Fruit fly (Drosophila melanogaster): Measurements from ENCODE around the gene Rab5.

The Rab5 gene

DNA sequence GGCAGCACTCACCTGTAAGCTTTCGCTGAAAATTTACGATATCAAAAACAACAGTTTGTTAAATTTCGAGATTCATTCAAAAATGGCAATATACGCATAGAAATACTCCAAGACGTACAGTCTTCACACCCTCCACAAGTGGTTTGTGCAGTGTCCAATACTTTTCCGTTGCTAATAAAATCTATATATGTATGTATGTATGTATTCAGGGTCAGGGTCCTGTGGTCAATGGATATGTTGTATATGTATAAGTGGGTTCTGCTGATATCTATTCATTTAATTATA lies 11.3 kb upstream of the Rab5 start:
- TF ChIP-seq EcR (GFP tag; optimal IDR thresholded peaks at IDR 0.05) (no peak), psq (optimal IDR thresholded peaks at IDR 0.05) (no peak), Dll (optimal IDR thresholded peaks at IDR 0.05) (no peak), CG8478 (optimal IDR thresholded peaks at IDR 0.05) (no peak), pan (optimal IDR thresholded peaks at IDR 0.05) (no peak), usp (GFP tag; optimal IDR thresholded peaks at IDR 0.05) (no peak)

DNA sequence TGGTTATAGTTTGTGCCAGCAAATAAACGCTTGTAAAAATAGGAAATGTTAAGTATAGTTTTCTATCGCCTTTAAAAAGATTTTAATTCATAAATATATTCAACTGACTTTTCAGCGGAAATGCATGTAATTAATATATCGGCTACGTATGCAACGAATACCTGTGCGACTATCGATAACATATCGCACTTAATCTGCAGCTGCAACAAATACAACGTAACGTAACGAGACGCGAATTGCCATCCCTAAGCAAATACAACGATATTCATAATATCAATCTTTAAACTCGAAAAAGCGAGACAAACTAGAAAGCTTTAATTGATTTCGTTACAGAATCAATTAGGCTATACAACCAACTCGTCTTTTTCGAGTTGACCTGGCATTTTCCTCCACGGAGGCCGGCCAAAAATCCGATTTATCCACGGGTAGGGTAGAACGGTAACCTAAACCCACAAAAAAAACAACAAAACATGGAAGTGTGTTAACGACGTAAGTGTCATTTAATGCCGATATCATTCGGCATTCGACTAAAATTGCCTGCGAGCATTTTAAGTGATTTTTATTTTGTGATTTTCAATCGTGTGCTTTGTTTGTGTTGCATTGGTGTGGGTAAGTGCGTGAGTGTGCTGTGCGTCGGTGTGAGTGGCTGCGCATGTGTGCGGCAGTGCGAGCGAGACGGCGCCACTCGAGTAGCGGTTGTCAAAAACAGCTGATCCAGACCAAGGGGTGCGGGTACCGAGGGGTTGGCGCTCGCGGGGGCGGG lies 10.8 kb upstream of the Rab5 start, which contains the start of gene Atxn7:
TSS of gene Atxn7 (plus strand) at position 187 of the 763 bp plus-strand sequence.
- TF ChIP-seq psq (optimal IDR thresholded peaks at IDR 0.05) (no peak), CG8478 (optimal IDR thresholded peaks at IDR 0.05) (peak; percentile 60)

DNA sequence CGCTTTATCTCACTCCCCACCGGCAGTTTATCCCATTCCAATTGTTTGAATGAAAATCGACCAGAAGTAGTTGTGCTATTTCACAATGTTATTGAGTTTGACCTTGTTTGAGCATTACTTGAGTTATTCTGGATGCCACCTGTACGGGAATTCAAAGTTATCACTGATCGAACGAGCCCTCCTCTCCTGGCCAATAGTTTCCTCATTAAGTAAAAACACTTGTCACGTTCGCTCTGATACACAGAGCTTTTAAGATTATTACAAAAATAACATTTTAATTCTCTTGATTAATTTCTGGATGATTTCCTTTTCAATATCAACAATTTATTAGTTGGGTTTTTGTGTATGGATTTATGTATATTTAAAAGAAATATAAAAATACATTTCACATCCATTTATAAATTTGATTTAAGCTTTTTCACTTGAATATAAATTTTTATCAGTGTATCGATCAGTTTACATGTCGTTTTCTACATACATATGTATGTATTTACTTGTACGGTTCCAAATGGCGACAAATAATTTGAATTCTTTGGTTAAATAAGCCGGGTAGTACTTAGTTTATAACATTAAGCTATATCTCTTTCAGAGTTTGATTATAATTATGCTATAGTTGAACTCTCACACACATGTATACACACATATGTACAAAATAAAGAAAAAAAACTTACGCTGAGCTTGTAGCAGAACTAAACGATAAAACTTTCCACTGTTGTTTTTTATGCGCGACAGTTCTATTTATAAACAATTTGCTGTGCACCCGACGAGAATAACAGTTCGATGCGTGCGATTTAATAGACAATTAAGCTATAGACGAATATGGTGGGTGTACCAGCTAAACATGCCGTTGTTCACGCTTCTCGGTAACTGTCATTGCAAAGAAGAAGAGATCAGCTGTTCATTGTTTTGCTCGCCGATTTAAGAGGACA lies 9.0 kb upstream of the Rab5 start, which contains the start of the genes CG3609 and CG15390:
TSS of gene CG3609 (minus strand) at position 810 of the 929 bp plus-strand sequence.
TSS of gene CG15390 (plus strand) at position 896 of the 929 bp plus-strand sequence.
- TF ChIP-seq usp (GFP tag; optimal IDR thresholded peaks at IDR 0.05) (no peak), Dll (optimal IDR thresholded peaks at IDR 0.05) (no peak), pan (optimal IDR thresholded peaks at IDR 0.05) (no peak), psq (optimal IDR thresholded peaks at IDR 0.05) (no peak), CG8478 (optimal IDR thresholded peaks at IDR 0.05) (no peak)

DNA sequence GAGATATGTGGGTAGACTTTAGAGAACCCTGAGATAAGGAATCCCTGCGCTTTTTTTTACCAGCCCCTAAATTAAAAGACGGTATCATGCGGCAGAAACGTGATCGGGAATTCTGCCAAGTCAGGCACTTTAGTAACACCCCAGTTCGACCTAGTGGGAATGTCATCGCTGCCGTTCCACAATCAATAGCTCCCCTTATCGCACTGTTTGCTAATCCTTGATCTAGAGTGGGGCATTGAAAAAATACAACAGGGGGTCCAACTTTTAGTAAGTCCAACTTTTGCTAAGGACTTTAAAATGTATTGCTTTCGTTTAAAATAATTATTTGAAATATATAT lies 7.0 kb upstream of the Rab5 start:
- no peak for TF ChIP-seq usp (GFP tag; optimal IDR thresholded peaks at IDR 0.05)

DNA sequence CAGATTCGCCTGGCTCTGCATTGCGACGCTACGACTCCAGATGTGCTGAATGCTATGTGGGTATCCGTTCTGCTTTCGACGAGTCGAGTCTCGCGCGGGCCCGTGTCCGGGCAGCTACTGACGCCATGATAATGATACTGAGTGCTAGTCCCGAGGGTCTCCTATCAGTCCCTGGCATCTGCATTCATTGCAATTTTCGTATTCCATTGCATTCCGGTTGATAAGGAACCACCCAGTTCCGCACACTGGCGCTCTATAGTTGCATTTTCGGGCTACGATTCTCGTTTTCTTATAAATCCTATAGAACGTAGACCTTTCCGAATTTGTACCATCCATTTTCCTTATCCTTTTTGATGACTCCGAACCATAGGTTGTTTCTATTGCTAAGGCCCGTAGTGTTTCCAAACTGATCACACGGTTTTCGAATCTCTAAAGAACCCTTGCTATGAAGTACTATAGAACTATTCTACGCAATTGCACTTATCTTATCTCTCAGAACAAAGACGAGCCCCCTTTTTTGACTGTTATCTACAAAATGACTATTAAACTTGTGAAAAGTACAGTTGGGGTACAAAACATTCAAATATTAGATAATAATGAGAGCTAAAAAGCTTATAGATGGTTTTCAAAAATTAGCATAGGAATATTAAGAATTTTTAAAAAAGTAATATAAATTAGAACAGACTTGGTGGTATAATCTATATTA lies 6.5 kb upstream of the Rab5 start, which contains the start of gene CG3597:
TSS of gene CG3597 (minus strand) at position 119 of the 706 bp plus-strand sequence.
- TF ChIP-seq CG8478 (optimal IDR thresholded peaks at IDR 0.05): no peak
- TF ChIP-seq pan (optimal IDR thresholded peaks at IDR 0.05): no peak
- no peak for TF ChIP-seq psq (optimal IDR thresholded peaks at IDR 0.05)
- no peak for TF ChIP-seq Dll (optimal IDR thresholded peaks at IDR 0.05)
- no peak for TF ChIP-seq usp (GFP tag; optimal IDR thresholded peaks at IDR 0.05)
- no peak for TF ChIP-seq EcR (GFP tag; optimal IDR thresholded peaks at IDR 0.05)

DNA sequence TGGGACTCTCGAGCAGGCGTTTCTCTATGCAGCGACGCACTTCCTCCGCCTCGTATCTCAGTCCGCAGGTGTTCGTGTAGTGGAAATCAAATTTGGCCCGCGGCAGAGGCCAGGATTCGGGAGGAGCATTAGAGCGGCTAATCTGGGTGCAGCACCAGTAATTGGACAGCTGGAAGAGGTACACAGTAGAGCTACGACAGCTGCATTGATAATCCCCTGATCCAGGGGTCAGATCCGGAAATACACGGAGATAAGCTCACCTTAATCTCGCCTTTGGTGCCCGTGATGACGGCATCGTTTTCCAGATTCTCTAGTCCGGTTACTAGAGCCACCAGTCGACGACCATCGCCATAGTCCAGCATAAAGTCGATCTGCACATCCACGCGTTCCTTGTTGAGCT lies 5.3 kb upstream of the Rab5 start:
- TF ChIP-seq psq (optimal IDR thresholded peaks at IDR 0.05) (no peak), pan (optimal IDR thresholded peaks at IDR 0.05) (no peak), usp (GFP tag; optimal IDR thresholded peaks at IDR 0.05) (no peak), Dll (optimal IDR thresholded peaks at IDR 0.05) (no peak), EcR (GFP tag; optimal IDR thresholded peaks at IDR 0.05) (no peak), CG8478 (optimal IDR thresholded peaks at IDR 0.05) (no peak)

DNA sequence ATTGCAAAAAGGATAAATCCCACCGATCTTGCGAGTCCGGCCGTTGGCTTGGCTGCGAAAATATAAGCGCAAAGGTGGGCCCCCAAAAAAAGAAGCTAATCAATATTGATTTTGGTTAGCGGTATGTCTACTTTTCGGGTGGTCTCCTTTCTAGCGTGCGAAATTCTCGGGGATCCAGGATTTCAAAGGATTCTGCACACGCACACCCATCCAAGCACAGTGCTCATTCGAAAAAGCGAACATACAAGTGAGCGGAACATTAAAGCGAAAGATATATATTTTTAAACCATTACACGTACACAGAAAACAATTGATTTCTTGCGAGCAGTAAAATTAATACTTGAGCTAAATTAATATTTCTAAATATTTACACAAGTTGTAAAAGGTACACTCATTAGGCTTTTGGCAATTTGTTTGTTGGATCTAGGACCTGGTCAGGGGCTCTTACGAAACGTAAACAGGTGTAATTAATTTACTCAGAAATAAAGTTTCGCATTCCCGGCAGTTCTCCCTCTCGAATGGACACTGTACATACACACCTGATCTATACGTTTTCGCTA lies 662 bp upstream of the Rab5 start:
- TF ChIP-seq CG8478 (optimal IDR thresholded peaks at IDR 0.05) (no peak), Dll (optimal IDR thresholded peaks at IDR 0.05) (no peak), pan (optimal IDR thresholded peaks at IDR 0.05) (no peak)

DNA sequence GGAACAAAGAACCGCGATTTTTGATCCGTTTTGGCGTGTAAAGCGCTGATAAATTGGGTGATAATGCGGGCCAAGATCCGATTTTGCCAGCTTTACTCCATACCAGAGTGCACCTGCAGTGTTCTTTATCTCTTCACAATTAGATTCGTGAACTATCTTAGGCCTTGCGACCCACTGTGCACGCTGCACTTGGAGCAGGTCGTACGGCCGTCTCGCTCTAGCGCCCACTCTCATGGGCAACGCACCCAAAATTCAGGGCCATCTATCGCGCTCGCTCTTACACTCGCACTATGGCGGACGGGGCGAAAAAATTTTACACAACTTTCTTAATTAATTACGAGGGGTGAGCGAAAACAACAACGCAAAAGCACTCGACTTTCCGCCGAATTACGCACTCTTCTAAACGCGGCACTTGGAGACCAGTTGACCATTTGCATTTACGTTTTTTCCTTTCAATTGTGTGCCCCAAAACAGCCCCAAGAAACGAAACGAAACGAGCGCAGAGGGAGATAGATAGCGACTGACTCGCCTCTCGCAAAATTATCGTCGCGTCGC lies 796 bp downstream of the Rab5 start:
- no peak for TF ChIP-seq EcR (GFP tag; optimal IDR thresholded peaks at IDR 0.05)
- no peak for TF ChIP-seq usp (GFP tag; optimal IDR thresholded peaks at IDR 0.05)
- no peak for TF ChIP-seq psq (optimal IDR thresholded peaks at IDR 0.05)
- TF ChIP-seq pan (optimal IDR thresholded peaks at IDR 0.05): no peak
- TF ChIP-seq Dll (optimal IDR thresholded peaks at IDR 0.05): no peak
- TF ChIP-seq CG8478 (optimal IDR thresholded peaks at IDR 0.05): peak; percentile 87

DNA sequence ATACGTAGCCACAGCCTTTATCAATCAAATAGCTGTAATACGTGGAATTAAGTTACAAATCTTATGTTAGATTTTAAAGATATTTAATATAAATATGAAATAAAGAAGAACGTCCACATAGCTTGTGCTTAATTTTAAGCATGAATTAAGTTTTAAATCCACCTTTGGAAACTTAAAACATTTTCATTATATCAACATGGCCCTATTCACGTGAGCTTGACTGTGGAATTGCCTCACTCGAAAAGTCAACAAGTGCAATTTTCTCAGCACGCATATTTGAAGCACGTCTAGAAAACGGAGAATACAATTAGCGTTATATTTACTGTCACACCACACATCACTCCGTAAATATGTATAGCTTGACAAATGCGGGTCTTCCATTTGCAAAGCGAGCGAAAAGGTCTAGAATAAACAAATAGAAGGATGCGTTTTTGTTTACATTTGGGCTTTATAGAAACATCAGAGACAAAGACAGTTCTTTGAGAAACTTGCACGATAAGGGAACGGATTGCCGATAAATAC lies 1.4 kb downstream of the Rab5 start:
- no peak for TF ChIP-seq pan (optimal IDR thresholded peaks at IDR 0.05)
- no peak for TF ChIP-seq psq (optimal IDR thresholded peaks at IDR 0.05)
- no peak for TF ChIP-seq Dll (optimal IDR thresholded peaks at IDR 0.05)
- TF ChIP-seq EcR (GFP tag; optimal IDR thresholded peaks at IDR 0.05): no peak
- no peak for TF ChIP-seq CG8478 (optimal IDR thresholded peaks at IDR 0.05)
- no peak for TF ChIP-seq usp (GFP tag; optimal IDR thresholded peaks at IDR 0.05)

DNA sequence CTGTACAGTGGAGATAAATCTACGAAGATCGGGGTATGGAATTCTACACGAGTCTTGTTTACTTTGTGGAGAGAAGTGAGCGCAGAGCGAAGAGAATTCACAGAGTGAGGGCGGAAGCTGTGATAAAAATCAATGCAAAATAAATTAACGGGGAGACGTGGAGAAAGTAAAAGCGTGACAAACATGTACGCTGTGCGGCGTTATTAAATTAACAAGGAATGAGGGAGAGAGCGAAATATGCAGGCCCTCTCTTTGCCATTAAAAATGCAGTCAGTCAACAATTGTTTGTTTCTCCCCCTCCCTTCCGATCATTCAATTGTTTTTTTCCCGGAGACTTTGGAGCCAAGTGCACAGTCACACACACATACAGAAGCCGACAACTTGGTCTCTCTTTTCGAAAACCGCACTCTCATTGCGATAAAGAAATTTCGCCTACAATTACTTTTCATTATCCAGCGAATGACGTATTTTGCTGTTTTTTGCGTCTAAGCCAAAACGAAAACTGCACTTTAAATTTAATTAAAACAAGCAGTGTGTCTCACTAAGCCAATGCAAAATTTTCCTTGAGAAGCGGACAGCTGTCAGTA lies 2.2 kb downstream of the Rab5 start:
- TF ChIP-seq EcR (GFP tag; optimal IDR thresholded peaks at IDR 0.05): no peak
- no peak for TF ChIP-seq psq (optimal IDR thresholded peaks at IDR 0.05)
- TF ChIP-seq Dll (optimal IDR thresholded peaks at IDR 0.05): no peak
- TF ChIP-seq usp (GFP tag; optimal IDR thresholded peaks at IDR 0.05): no peak
